Worm (Caenorhabditis elegans): ENCODE data around the gene pals-21.
"Not testable (repeated sequence)": the region's sequence is repeated elsewhere in the genome, so short reads cannot be mapped to it uniquely, and the experiment has no call there.

ce11 chrIII:1420357-1420814 is 40.0 kb upstream of the pals-21 start:
- TF ChIP-seq unc-62 (GFP tag; optimal IDR thresholded peaks at IDR 0.05); skn-1 (tag; optimal IDR thresholded peaks at IDR 0.05); pha-4 (tag; optimal IDR thresholded peaks at IDR 0.05): not testable (repeated sequence)
